Worm (Caenorhabditis elegans): ENCODE data around the gene nas-4.

ce11 chrIII:6390644-6391043 is 24.8 kb downstream of the nas-4 start, which contains the start of gene smrc-1:
- TF ChIP-seq hmbx-1 (tag; optimal IDR thresholded peaks at IDR 0.05): no peak
- no peak for TF ChIP-seq tbx-11 (GFP tag; IDR thresholded peaks at IDR 0.05)
- no peak for TF ChIP-seq hnd-1 (tag; optimal IDR thresholded peaks at IDR 0.05)
- TF ChIP-seq ama-1 (optimal IDR thresholded peaks at IDR 0.05): no peak
- TF ChIP-seq ets-7 (tag; optimal IDR thresholded peaks at IDR 0.05): no peak
- no peak for TF ChIP-seq B0310.2 (tag; optimal IDR thresholded peaks at IDR 0.05)
- TF ChIP-seq scrt-1 (GFP tag; IDR thresholded peaks at IDR 0.05): no peak
- no peak for TF ChIP-seq flt-1 (GFP tag; IDR thresholded peaks at IDR 0.05)
- no peak for TF ChIP-seq pes-1 (GFP tag; IDR thresholded peaks at IDR 0.05)
